Worm (Caenorhabditis elegans) whole organism, midembryonic: Measurements from ENCODE around the gene C29E4.14.

Source experiments
- T22C8.4 ChIP-seq: fragments of 200-800 bp; sonication (Bioruptor generic); IDR thresholded peaks from 2 replicates; pipeline ENCODE4 v1.3.6; 2022; ENCODE audit warnings: missing genetic modification characterization, missing compliant biosample characterization
- cog-1 ChIP-seq: sonication (generic microtip); optimal IDR thresholded peaks from 2 replicates; lab custom pipeline; 2016; ENCODE audit warnings: missing genetic modification characterization, missing compliant biosample characterization
- flt-1 ChIP-seq: fragments of 200-800 bp; sonication (Bioruptor generic); IDR thresholded peaks from 2 replicates; pipeline ENCODE4 v1.3.6; 2022; ENCODE audit warnings: missing genetic modification characterization, missing compliant biosample characterization
- klf-2 ChIP-seq: fragments of 200-800 bp; sonication (Bioruptor generic); conservative IDR thresholded peaks from 2 replicates; pipeline ENCODE4 v1.3.6; 2022; ENCODE audit warnings: missing genetic modification reagents, missing genetic modification characterization, missing compliant biosample characterization
- med-1 ChIP-seq: sonication (generic microtip); optimal IDR thresholded peaks from 2 replicates; lab custom pipeline; 2017; ENCODE audit warnings: missing genetic modification characterization, mild to moderate bottlenecking, missing compliant biosample characterization, antibody characterized with exemption, missing genetic modification reagents; ENCODE audit not compliant: insufficient read depth
- ref-1 ChIP-seq: fragments of 200-800 bp; sonication (Bioruptor generic); conservative IDR thresholded peaks from 2 replicates; pipeline ENCODE4 v1.3.6; 2022; ENCODE audit warnings: missing genetic modification reagents, missing genetic modification characterization, missing compliant biosample characterization
- tab-1 ChIP-seq: fragments of 200-800 bp; sonication (Bioruptor generic); IDR thresholded peaks from 2 replicates; pipeline ENCODE4 v1.3.6; 2022; ENCODE audit warnings: missing genetic modification characterization, missing compliant biosample characterization
- ztf-23 ChIP-seq: fragments of 200-800 bp; sonication (Bioruptor generic); IDR thresholded peaks from 2 replicates; pipeline ENCODE4 v1.3.6; 2022; ENCODE audit warnings: missing genetic modification reagents, missing genetic modification characterization, missing compliant biosample characterization
- ztf-29 ChIP-seq: fragments of 200-800 bp; sonication (Bioruptor generic); IDR thresholded peaks from 2 replicates; pipeline ENCODE4 v1.3.6; 2022; ENCODE audit warnings: missing genetic modification reagents, missing genetic modification characterization, missing compliant biosample characterization

DNA sequence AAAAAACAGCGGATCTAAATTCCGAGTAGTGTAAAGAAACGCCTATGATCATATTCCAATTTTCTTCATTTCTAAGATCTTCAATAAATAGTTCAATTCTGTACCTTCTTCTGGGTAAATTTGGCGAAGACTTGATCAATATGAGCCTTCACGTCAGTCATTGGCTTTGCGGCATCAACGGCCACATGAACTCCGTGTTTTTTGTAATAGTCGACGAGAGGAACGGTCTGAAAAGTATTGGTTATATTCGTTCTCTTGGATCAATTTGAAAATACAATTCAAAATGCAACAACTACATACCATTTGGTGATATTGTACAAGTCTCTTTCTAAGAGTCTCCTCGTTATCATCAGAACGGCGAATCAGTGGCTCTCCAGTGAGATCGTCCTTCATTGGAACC, 30.5 kb downstream of the C29E4.14 start:
- no peak for TF ChIP-seq T22C8.4 (GFP tag; lab: Robert Waterston, UW)
- TF ChIP-seq flt-1 (GFP tag; lab: Robert Waterston, UW): no peak
- no peak for TF ChIP-seq ref-1 (GFP tag; lab: Robert Waterston, UW)
- no peak for TF ChIP-seq med-1 (GFP tag; lab: Kevin White, UChicago)
- no peak for TF ChIP-seq tab-1 (GFP tag; lab: Robert Waterston, UW)
- TF ChIP-seq klf-2 (GFP tag; lab: Robert Waterston, UW): no peak
- TF ChIP-seq cog-1 (tag; lab: Kevin White, UChicago): no peak
- TF ChIP-seq ztf-23 (GFP tag; lab: Robert Waterston, UW): no peak
- TF ChIP-seq ztf-29 (GFP tag; lab: Robert Waterston, UW): no peak
